Fruit fly (Drosophila melanogaster) Kc167 (cell line): ENCODE measurements around the gene vih.

Experiments used
- Myc ChIP-seq: fragments of >200 bp; optimal IDR thresholded peaks from 2 replicates; lab custom pipeline; 2017; ENCODE audit warnings: missing external identifiers
- Sin3A ChIP-seq: fragments of >200 bp; optimal IDR thresholded peaks from 2 replicates; lab custom pipeline; 2018; ENCODE audit warnings: missing external identifiers
- h ChIP-seq: fragments of >200 bp; optimal IDR thresholded peaks from 3 replicates; lab custom pipeline; 2018; ENCODE audit warnings: missing external identifiers
- insv ChIP-seq: fragments of >200 bp; optimal IDR thresholded peaks from 3 replicates; lab custom pipeline; 2018; ENCODE audit warnings: missing external identifiers
- psq ChIP-seq: fragments of >200 bp; optimal IDR thresholded peaks from 2 replicates; lab custom pipeline; 2017; ENCODE audit warnings: missing external identifiers
- ttk ChIP-seq: sonication (Bioruptor generic); optimal IDR thresholded peaks from 2 replicates; lab custom pipeline; 2017; ENCODE audit warnings: missing external identifiers

The vih gene

DNA sequence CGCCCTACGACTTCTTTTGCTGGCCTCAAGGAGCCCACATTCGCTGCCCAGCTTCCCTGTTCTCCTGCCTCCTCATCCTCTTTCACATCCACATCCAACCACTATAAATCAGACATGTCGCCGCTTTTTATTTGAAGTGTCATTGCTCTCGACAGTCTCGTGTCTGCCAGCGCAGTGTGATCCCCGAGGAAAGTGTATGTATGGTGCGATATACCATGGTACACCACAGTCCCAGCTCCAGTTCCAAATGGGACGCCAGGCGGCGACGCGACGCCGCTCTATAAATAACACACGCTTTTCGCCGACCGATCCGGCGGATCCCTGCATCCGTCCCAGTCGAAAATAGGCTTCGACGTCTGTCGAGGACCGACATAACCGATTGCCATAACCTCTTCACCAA lies 25.9 kb upstream of the vih start:
- TF ChIP-seq insv (lab: Kevin White, UChicago) (no peak), h (lab: Kevin White, UChicago) (no peak), ttk (lab: Kevin White, UChicago) (no peak), psq (lab: Kevin White, UChicago) (no peak), Myc (no peak), Sin3A (lab: Kevin White, UChicago) (no peak)

dm6 chr3L:12482246-12482645 lies 21.8 kb upstream of the vih start, which contains the start of gene CG33725:
Gene CG33725 (plus strand): TSS chr3L:12482609.
- TF ChIP-seq Myc (no peak), Sin3A (lab: Kevin White, UChicago) (no peak), ttk (lab: Kevin White, UChicago) (no peak), h (lab: Kevin White, UChicago) (no peak), insv (lab: Kevin White, UChicago) (no peak), psq (lab: Kevin White, UChicago) (no peak)

DNA sequence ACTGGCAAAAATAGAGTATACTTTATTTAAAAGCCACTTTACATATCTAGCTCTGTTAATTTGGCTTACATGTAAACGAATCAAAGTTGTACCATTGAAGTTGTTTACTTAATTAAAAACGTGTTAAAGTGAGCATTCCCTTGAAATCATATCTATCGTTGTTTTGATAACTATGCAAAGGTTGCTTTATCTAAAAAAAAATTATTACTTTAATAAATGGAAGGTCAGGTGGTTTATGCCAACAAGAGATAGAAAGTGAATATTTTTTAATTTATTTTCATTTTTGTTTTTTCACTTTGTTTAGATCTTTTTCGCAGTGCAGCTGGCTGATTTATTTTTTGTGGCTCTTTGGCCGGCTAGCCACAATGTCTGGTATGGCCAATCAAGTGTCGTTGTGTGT lies 21.2 kb upstream of the vih start:
- TF ChIP-seq h (lab: Kevin White, UChicago): no peak
- no peak for TF ChIP-seq ttk (lab: Kevin White, UChicago)
- no peak for TF ChIP-seq Myc
- no peak for TF ChIP-seq psq (lab: Kevin White, UChicago)
- no peak for TF ChIP-seq insv (lab: Kevin White, UChicago)
- TF ChIP-seq Sin3A (lab: Kevin White, UChicago): no peak

- TF ChIP-seq Myc: no peak
- TF ChIP-seq Sin3A (lab: Kevin White, UChicago): no peak
- no peak for TF ChIP-seq ttk (lab: Kevin White, UChicago)
- no peak for TF ChIP-seq psq (lab: Kevin White, UChicago)
- no peak for TF ChIP-seq insv (lab: Kevin White, UChicago)
- TF ChIP-seq h (lab: Kevin White, UChicago): no peak
Measured at dm6 chr3L:12484464-12484863, 19.6 kb upstream of the vih start.

dm6 chr3L:12484948-12485347 lies 19.1 kb upstream of the vih start, which contains the start of gene CG10663:
Gene CG10663 (minus strand): TSS chr3L:12485035.
- no peak for TF ChIP-seq psq (lab: Kevin White, UChicago)
- no peak for TF ChIP-seq Myc
- no peak for TF ChIP-seq ttk (lab: Kevin White, UChicago)
- TF ChIP-seq h (lab: Kevin White, UChicago): no peak
- TF ChIP-seq insv (lab: Kevin White, UChicago): no peak
- no peak for TF ChIP-seq Sin3A (lab: Kevin White, UChicago)

DNA sequence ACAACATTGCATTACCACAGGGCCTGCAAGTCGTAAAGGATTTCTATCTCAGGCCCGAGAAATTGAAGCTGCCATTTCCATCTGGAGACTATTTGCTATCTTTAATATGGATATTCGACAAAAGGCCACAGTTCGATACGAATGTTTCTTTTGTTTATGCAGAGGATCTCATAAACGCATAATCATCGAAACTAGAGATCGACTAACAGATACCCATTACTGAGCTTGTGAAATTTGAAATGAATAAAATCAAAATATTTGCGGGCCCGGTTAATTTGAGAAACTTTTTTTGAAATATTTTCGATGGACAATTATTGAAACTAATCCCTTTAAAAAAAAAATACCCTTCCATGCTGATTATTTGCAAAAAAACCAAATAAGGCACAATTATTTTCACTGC lies 17.9 kb upstream of the vih start:
- TF ChIP-seq ttk (lab: Kevin White, UChicago) (no peak), insv (lab: Kevin White, UChicago) (no peak), h (lab: Kevin White, UChicago) (no peak), psq (lab: Kevin White, UChicago) (no peak), Myc (no peak), Sin3A (lab: Kevin White, UChicago) (no peak)

- TF ChIP-seq Myc (no peak), psq (lab: Kevin White, UChicago) (no peak), ttk (lab: Kevin White, UChicago) (no peak), insv (lab: Kevin White, UChicago) (no peak), Sin3A (lab: Kevin White, UChicago) (no peak), h (lab: Kevin White, UChicago) (no peak)
Measured at dm6 chr3L:12489952-12490351, 14.1 kb upstream of the vih start.

dm6 chr3L:12490418-12491035 lies 13.6 kb upstream of the vih start, which contains the start of gene CG10660:
Gene CG10660 (minus strand): TSS chr3L:12490676.
- no peak for TF ChIP-seq Sin3A (lab: Kevin White, UChicago)
- no peak for TF ChIP-seq Myc
- no peak for TF ChIP-seq insv (lab: Kevin White, UChicago)

- TF ChIP-seq insv (lab: Kevin White, UChicago) (no peak), h (lab: Kevin White, UChicago) (no peak), ttk (lab: Kevin White, UChicago) (no peak)
Measured at dm6 chr3L:12494273-12494672, 9.8 kb upstream of the vih start.

DNA sequence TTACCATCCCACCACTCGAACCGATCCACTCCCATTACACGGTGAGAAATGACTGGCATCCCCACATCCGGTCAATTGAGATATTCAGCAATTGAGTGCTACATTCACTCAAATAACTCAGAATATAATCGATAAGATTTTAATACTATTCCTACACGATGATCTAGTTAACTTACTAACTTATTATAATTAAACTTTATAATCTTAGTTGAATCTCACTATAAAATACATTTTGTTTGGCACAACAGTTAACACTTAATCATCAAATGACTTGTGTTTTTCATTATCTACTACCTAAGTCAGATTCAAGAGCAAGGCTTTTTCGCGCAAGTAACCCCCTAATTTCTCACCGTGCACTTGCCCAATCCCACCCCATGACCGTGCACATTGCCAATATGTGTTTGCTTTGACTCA lies 8.8 kb upstream of the vih start:
- TF ChIP-seq ttk (lab: Kevin White, UChicago) (no peak), insv (lab: Kevin White, UChicago) (no peak), psq (lab: Kevin White, UChicago) (no peak), Sin3A (lab: Kevin White, UChicago) (no peak), Myc (no peak)

- TF ChIP-seq ttk (lab: Kevin White, UChicago): no peak
- TF ChIP-seq psq (lab: Kevin White, UChicago): no peak
- no peak for TF ChIP-seq Sin3A (lab: Kevin White, UChicago)
- no peak for TF ChIP-seq Myc
- no peak for TF ChIP-seq h (lab: Kevin White, UChicago)
- no peak for TF ChIP-seq insv (lab: Kevin White, UChicago)
Measured at dm6 chr3L:12496428-12497344, 7.4 kb upstream of the vih start, which contains the start of gene CG10657. Gene CG10657 (minus strand): TSS chr3L:12497216.
